Worm (Caenorhabditis elegans) whole organism, L4/young adult: ENCODE results near the gene AC7.3.

Experiments used
- W03F9.2 ChIP-seq: fragments of 150-350 bp; optimal IDR thresholded peaks from 2 replicates; lab custom pipeline; 2014; ENCODE audit warnings: missing biosample characterization, missing genetic modification characterization
- dao-5 ChIP-seq: sonication (generic microtip); optimal IDR thresholded peaks from 2 replicates; lab custom pipeline; 2016; ENCODE audit warnings: missing genotype, missing genetic modification characterization, moderate library complexity, missing compliant biosample characterization
- him-1 ChIP-seq: sonication (generic microtip); optimal IDR thresholded peaks from 2 replicates; lab custom pipeline; 2016; ENCODE audit warnings: missing genotype, missing genetic modification reagents, missing genetic modification characterization, missing compliant biosample characterization

AC7.3 gene

ce11 chrIV:5131781-5132180 is 20.1 kb downstream of the AC7.3 start:
- no peak for TF ChIP-seq him-1 (tag; lab: Kevin White, UChicago)
- no peak for TF ChIP-seq W03F9.2
- no peak for TF ChIP-seq dao-5 (tag; lab: Kevin White, UChicago)

ce11 chrIV:5133791-5134370 is 22.2 kb downstream of the AC7.3 start:
- TF ChIP-seq dao-5 (tag; lab: Kevin White, UChicago) (no peak), him-1 (tag; lab: Kevin White, UChicago) (no peak), W03F9.2 (no peak)

- no peak for TF ChIP-seq dao-5 (tag; lab: Kevin White, UChicago)
- no peak for TF ChIP-seq him-1 (tag; lab: Kevin White, UChicago)
- no peak for TF ChIP-seq W03F9.2
These were observed 23.2 kb downstream of the AC7.3 start for ce11 chrIV:5134798-5135197.

DNA sequence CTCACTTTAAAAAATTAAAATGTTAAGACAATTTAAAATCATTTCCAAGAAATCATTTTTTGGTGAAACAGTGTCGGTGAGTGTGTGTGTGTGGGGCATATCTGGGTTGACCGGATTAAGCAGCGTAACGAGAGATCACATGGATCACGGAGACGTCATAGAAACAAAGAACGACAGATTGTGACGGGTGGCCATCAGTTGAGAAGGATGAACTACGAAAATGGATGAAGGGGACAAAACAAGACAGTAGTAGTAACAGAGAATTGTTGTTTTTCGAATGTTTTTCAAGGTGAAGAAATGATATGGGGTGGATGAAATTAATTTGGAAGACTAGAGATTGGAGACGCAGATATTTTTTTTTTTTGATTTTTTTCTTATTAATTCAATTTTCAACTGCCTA is 24.9 kb downstream of the AC7.3 start:
- TF ChIP-seq W03F9.2 (no peak), dao-5 (tag; lab: Kevin White, UChicago) (no peak), him-1 (tag; lab: Kevin White, UChicago) (no peak)

DNA sequence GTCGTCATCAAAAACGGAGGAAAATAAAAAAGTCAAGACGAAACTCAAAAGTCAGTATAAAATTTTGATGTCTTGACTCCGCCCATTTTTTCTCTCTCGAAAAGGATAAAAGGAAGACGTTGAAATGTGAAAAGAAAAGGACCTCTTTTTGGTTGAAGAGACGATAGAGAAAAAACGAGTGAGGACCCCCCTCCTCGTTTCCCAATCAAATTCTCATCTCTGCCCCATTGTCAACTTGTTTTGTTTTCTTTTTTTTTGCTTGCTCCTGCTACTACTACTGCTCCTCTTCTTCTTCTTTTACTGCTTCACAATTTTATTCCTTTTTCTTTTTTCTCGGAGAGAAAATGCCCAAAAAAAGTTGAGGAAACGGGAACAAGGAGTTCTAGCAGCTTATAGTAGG is 26.2 kb downstream of the AC7.3 start:
- no peak for TF ChIP-seq W03F9.2
- TF ChIP-seq him-1 (tag; lab: Kevin White, UChicago): peak; percentile 11

ce11 chrIV:5139189-5139588 is 27.6 kb downstream of the AC7.3 start:
- no peak for TF ChIP-seq W03F9.2
- no peak for TF ChIP-seq him-1 (tag; lab: Kevin White, UChicago)

- TF ChIP-seq W03F9.2: no peak
- no peak for TF ChIP-seq him-1 (tag; lab: Kevin White, UChicago)
- no peak for TF ChIP-seq dao-5 (tag; lab: Kevin White, UChicago)
These were observed 28.3 kb downstream of the AC7.3 start for ce11 chrIV:5139972-5140371.

- TF ChIP-seq dao-5 (tag; lab: Kevin White, UChicago) (no peak), him-1 (tag; lab: Kevin White, UChicago) (no peak), W03F9.2 (no peak)
These were observed 38.2 kb downstream of the AC7.3 start, which contains the start of gene C24D10.5 for ce11 chrIV:5149793-5150192. Gene C24D10.5, plus strand, starts transcription at chrIV:5150093.

ce11 chrIV:5152391-5152790 is 40.8 kb downstream of the AC7.3 start, which contains the start of gene soc-2:
Gene soc-2, minus strand, starts transcription at chrIV:5152491.
- TF ChIP-seq dao-5 (tag; lab: Kevin White, UChicago) (no peak), W03F9.2 (no peak), him-1 (tag; lab: Kevin White, UChicago) (no peak)

- TF ChIP-seq dao-5 (tag; lab: Kevin White, UChicago): no peak
- TF ChIP-seq W03F9.2: no peak
- no peak for TF ChIP-seq him-1 (tag; lab: Kevin White, UChicago)
These were observed 45.6 kb downstream of the AC7.3 start, which contains the start of gene C24D10.49 for ce11 chrIV:5157226-5157625. Gene C24D10.49, minus strand, starts transcription at chrIV:5157326.

DNA sequence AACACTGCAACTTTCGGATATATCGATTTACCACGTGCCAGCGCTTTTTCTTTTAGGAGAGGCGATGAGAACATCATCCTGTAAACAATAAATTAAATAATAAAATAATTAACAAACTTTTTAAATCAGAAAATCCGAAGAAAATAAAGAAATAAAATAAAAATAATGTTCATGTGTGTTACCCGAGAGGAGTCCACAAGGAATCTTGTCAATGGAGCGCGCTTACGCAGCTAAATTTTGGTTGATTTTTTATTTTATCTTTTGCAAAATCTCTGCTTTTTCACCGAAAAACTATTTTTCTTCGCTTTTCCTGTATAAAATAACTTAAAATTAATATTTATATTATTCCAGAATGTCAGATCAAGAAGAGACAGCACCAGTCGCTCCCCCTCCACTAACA is 48.5 kb downstream of the AC7.3 start, which contains the start of the genes C24D10.6 and C24D10.4:
Gene C24D10.6, minus strand, starts transcription at position 78 of the 400 bp plus-strand sequence.
Gene C24D10.4, plus strand, starts transcription at position 352 of the 400 bp plus-strand sequence.
- TF ChIP-seq W03F9.2 (peak; percentile 19), dao-5 (tag; lab: Kevin White, UChicago) (no peak)
